Fruit fly (Drosophila melanogaster) whole organism, embryonic: ENCODE measurements around the gene mino.
A peak's percentile ranks its signal among the peaks of the same experiment; 100 is the strongest.

Source experiments
- Atf3 ChIP-seq: fragments of 200-800 bp; sonication (Bioruptor generic); optimal IDR thresholded peaks from 3 replicates; lab custom pipeline; 2016; ENCODE audit warnings: missing biosample characterization, missing genetic modification characterization
- CG10366 ChIP-seq: fragments of 200-800 bp; sonication (Bioruptor generic); IDR thresholded peaks from 2 replicates; pipeline ENCODE4 v1.3.6; 2022; ENCODE audit warnings: missing biosample characterization, missing genetic modification characterization
- CG12219 ChIP-seq: fragments of 200-800 bp; sonication (Bioruptor generic); optimal IDR thresholded peaks from 3 replicates; lab custom pipeline; 2018; ENCODE audit warnings: missing biosample characterization, mild to moderate bottlenecking, missing genetic modification characterization
- CG13287 ChIP-seq: fragments of 200-800 bp; sonication (Bioruptor generic); IDR thresholded peaks from 2 replicates; pipeline ENCODE4 v1.3.6; 2022; ENCODE audit warnings: missing biosample characterization, missing genetic modification characterization; ENCODE audit not compliant: partially characterized antibody
- CG13624 ChIP-seq: fragments of 200-800 bp; sonication (Bioruptor generic); optimal IDR thresholded peaks from 2 replicates; lab custom pipeline; 2016; ENCODE audit warnings: missing biosample characterization, missing genetic modification characterization
- CG13775 ChIP-seq: fragments of 200-800 bp; sonication (Bioruptor generic); optimal IDR thresholded peaks from 3 replicates; lab custom pipeline; 2017; ENCODE audit warnings: missing biosample characterization, mild to moderate bottlenecking, missing genetic modification characterization
- CG15011 ChIP-seq: fragments of 200-800 bp; sonication (Bioruptor generic); optimal IDR thresholded peaks from 3 replicates; lab custom pipeline; 2018; ENCODE audit warnings: missing biosample characterization, mild to moderate bottlenecking, missing genetic modification characterization
- CG17328 ChIP-seq: fragments of 200-800 bp; sonication (Bioruptor generic); IDR thresholded peaks from 2 replicates; pipeline ENCODE4 v1.3.6; 2022; ENCODE audit warnings: missing biosample characterization, missing genetic modification characterization
- CG18476 ChIP-seq: fragments of 200-800 bp; sonication (Bioruptor generic); optimal IDR thresholded peaks from 2 replicates; lab custom pipeline; 2016; ENCODE audit warnings: missing biosample characterization, mild to moderate bottlenecking, missing genetic modification characterization
- CG18619 ChIP-seq: fragments of 200-800 bp; sonication (Bioruptor generic); optimal IDR thresholded peaks from 3 replicates; lab custom pipeline; 2017; ENCODE audit warnings: missing biosample characterization, mild to moderate bottlenecking, missing genetic modification characterization
- CG2129 ChIP-seq: fragments of 200-800 bp; sonication (Bioruptor generic); IDR thresholded peaks from 2 replicates; pipeline ENCODE4 v1.3.6; 2022; ENCODE audit warnings: missing biosample characterization, missing genetic modification characterization; ENCODE audit not compliant: partially characterized antibody
- CG30403 ChIP-seq: fragments of 200-800 bp; sonication (Bioruptor generic); optimal IDR thresholded peaks from 3 replicates; lab custom pipeline; 2016; ENCODE audit warnings: missing biosample characterization, missing genetic modification characterization
- CG3838 ChIP-seq: fragments of 200-800 bp; sonication (Bioruptor generic); optimal IDR thresholded peaks from 3 replicates; lab custom pipeline; 2016; ENCODE audit warnings: missing biosample characterization, missing genetic modification characterization
- CG3847 ChIP-seq: fragments of 200-800 bp; sonication (Bioruptor generic); IDR thresholded peaks from 2 replicates; pipeline ENCODE4 v1.3.6; 2022; ENCODE audit warnings: missing biosample characterization, missing genetic modification characterization
- CG4360 ChIP-seq: fragments of 200-800 bp; sonication (Bioruptor generic); IDR thresholded peaks from 2 replicates; pipeline ENCODE4 v1.3.6; 2022; ENCODE audit warnings: missing biosample characterization, missing genetic modification characterization
- CG4820 ChIP-seq: fragments of 200-800 bp; sonication (Bioruptor generic); optimal IDR thresholded peaks from 3 replicates; lab custom pipeline; 2016; ENCODE audit warnings: missing biosample characterization, missing genetic modification characterization
- CG6254 ChIP-seq: fragments of 200-800 bp; sonication (Bioruptor generic); optimal IDR thresholded peaks from 3 replicates; lab custom pipeline; 2017; ENCODE audit warnings: mild to moderate bottlenecking, missing biosample characterization, missing genetic modification reagents, missing genetic modification characterization
- CG8478 ChIP-seq: fragments of >200 bp; optimal IDR thresholded peaks from 2 replicates; lab custom pipeline; 2018
- CG9437 ChIP-seq: fragments of 200-800 bp; sonication (Bioruptor generic); optimal IDR thresholded peaks from 2 replicates; lab custom pipeline; 2018; ENCODE audit warnings: missing biosample characterization, mild to moderate bottlenecking, missing genetic modification characterization
- CG9817 ChIP-seq: fragments of 200-800 bp; sonication (Bioruptor generic); optimal IDR thresholded peaks from 2 replicates; lab custom pipeline; 2018; ENCODE audit warnings: missing biosample characterization, mild to moderate bottlenecking, missing genetic modification characterization, moderate library complexity
- Dek ChIP-seq: fragments of 200-800 bp; sonication (Bioruptor generic); optimal IDR thresholded peaks from 3 replicates; lab custom pipeline; 2019; ENCODE audit warnings: missing biosample characterization, mild to moderate bottlenecking, missing genetic modification characterization, moderate library complexity
- Dfd ChIP-seq, 2 experiments: fragments of >200 bp; optimal IDR thresholded peaks; 2 replicates each; lab custom pipeline; 2017; ENCODE audit warnings: missing biosample characterization in 2 of 2, missing genetic modification characterization in 2 of 2
- Dref ChIP-seq: fragments of 200-800 bp; sonication (Bioruptor generic); IDR thresholded peaks from 2 replicates; pipeline ENCODE4 v1.3.6; 2022; ENCODE audit warnings: missing biosample characterization, missing genetic modification characterization
- ERR ChIP-seq: fragments of 200-800 bp; sonication (Bioruptor generic); optimal IDR thresholded peaks from 2 replicates; lab custom pipeline; 2016; ENCODE audit warnings: missing biosample characterization, missing genetic modification characterization
- HLH3B ChIP-seq: fragments of 200-800 bp; sonication (Bioruptor generic); IDR thresholded peaks from 2 replicates; pipeline ENCODE4 v1.3.6; 2022; ENCODE audit warnings: missing biosample characterization, missing genetic modification characterization
- Jarid2 ChIP-seq: fragments of 200-800 bp; sonication (Bioruptor generic); optimal IDR thresholded peaks from 3 replicates; lab custom pipeline; 2017; ENCODE audit warnings: mild to moderate bottlenecking, missing biosample characterization, missing genetic modification reagents, missing genetic modification characterization
- MTF-1 ChIP-seq: fragments of 200-800 bp; sonication (Bioruptor generic); optimal IDR thresholded peaks from 2 replicates; lab custom pipeline; 2018; ENCODE audit warnings: missing biosample characterization, mild to moderate bottlenecking, missing genetic modification characterization, borderline replicate concordance
- Neu2 ChIP-seq: fragments of 200-800 bp; sonication (Bioruptor generic); optimal IDR thresholded peaks from 3 replicates; lab custom pipeline; 2016; ENCODE audit warnings: missing biosample characterization, missing genetic modification characterization, borderline replicate concordance
- Sin3A ChIP-seq: fragments of >200 bp; optimal IDR thresholded peaks from 2 replicates; lab custom pipeline; 2018
- ash1 ChIP-seq: fragments of 200-800 bp; sonication (Bioruptor generic); optimal IDR thresholded peaks from 2 replicates; lab custom pipeline; 2018; ENCODE audit warnings: missing biosample characterization, mild to moderate bottlenecking, missing genetic modification characterization
- cas ChIP-seq: fragments of 200-800 bp; sonication (Bioruptor generic); IDR thresholded peaks from 2 replicates; pipeline ENCODE4 v1.3.6; 2022; ENCODE audit warnings: missing biosample characterization, missing genetic modification characterization
- caup ChIP-seq: fragments of 200-800 bp; sonication (Bioruptor generic); optimal IDR thresholded peaks from 3 replicates; lab custom pipeline; 2017; ENCODE audit warnings: missing biosample characterization, mild to moderate bottlenecking, missing genetic modification characterization, moderate library complexity; ENCODE audit not compliant: severe bottlenecking
- cg ChIP-seq: fragments of 200-800 bp; sonication (Bioruptor generic); optimal IDR thresholded peaks from 3 replicates; lab custom pipeline; 2019; ENCODE audit warnings: missing biosample characterization, mild to moderate bottlenecking, missing genetic modification characterization, moderate library complexity
- croc ChIP-seq: fragments of 200-800 bp; sonication (Bioruptor generic); conservative IDR thresholded peaks from 3 replicates; pipeline ENCODE4 v1.3.6; 2022; ENCODE audit warnings: missing biosample characterization, missing genetic modification characterization
- danr ChIP-seq: fragments of 200-800 bp; sonication (Bioruptor generic); IDR thresholded peaks from 2 replicates; pipeline ENCODE4 v1.3.6; 2022; ENCODE audit warnings: missing biosample characterization, missing genetic modification characterization
- dm ChIP-seq: fragments of 200-800 bp; sonication (Bioruptor generic); optimal IDR thresholded peaks from 3 replicates; lab custom pipeline; 2016; ENCODE audit warnings: missing biosample characterization, missing genetic modification characterization
- dpn ChIP-seq, 2 experiments: fragments of 200-800 bp; sonication (Bioruptor generic); optimal IDR thresholded peaks; 3 replicates each; lab custom pipeline; 2016; ENCODE audit warnings: missing biosample characterization in 2 of 2, missing genetic modification characterization in 2 of 2
- ftz-f1 ChIP-seq: fragments of 200-800 bp; sonication (Bioruptor generic); optimal IDR thresholded peaks from 2 replicates; lab custom pipeline; 2016; ENCODE audit warnings: missing biosample characterization, missing genetic modification characterization
- hb ChIP-seq: fragments of 200-800 bp; sonication (Bioruptor generic); IDR thresholded peaks from 3 replicates; pipeline ENCODE4 v1.3.6; 2022; ENCODE audit warnings: missing biosample characterization, missing genetic modification characterization; ENCODE audit not compliant: partially characterized antibody
- hth ChIP-seq: fragments of >200 bp; optimal IDR thresholded peaks from 2 replicates; lab custom pipeline; 2017; ENCODE audit warnings: inconsistent platforms
- lab ChIP-seq: fragments of 200-800 bp; sonication (Bioruptor generic); optimal IDR thresholded peaks from 3 replicates; lab custom pipeline; 2017; ENCODE audit warnings: missing biosample characterization, missing genetic modification characterization, mild to moderate bottlenecking, moderate library complexity, missing genetic modification reagents
- nom ChIP-seq: fragments of 200-800 bp; sonication (Bioruptor generic); optimal IDR thresholded peaks from 2 replicates; lab custom pipeline; 2017; ENCODE audit warnings: missing biosample characterization, missing genetic modification characterization, mild to moderate bottlenecking, moderate library complexity, missing genetic modification reagents
- onecut ChIP-seq: fragments of 200-800 bp; sonication (Bioruptor generic); IDR thresholded peaks from 2 replicates; pipeline ENCODE4 v1.3.6; 2022; ENCODE audit warnings: missing biosample characterization, missing genetic modification characterization
- pb ChIP-seq: fragments of 200-800 bp; sonication (Bioruptor generic); optimal IDR thresholded peaks from 3 replicates; lab custom pipeline; 2016; ENCODE audit warnings: missing biosample characterization, missing genetic modification characterization
- pfk ChIP-seq: fragments of 200-800 bp; sonication (Bioruptor generic); optimal IDR thresholded peaks from 2 replicates; lab custom pipeline; 2018; ENCODE audit warnings: missing biosample characterization, mild to moderate bottlenecking, missing genetic modification characterization, moderate library complexity
- pho ChIP-seq: fragments of 200-800 bp; sonication (Bioruptor generic); optimal IDR thresholded peaks from 2 replicates; lab custom pipeline; 2016; ENCODE audit warnings: missing biosample characterization, missing genetic modification characterization
- psq ChIP-seq: fragments of 200-800 bp; sonication (Bioruptor generic); optimal IDR thresholded peaks from 2 replicates; lab custom pipeline; 2017; ENCODE audit warnings: missing biosample characterization, missing genetic modification characterization
- sc ChIP-seq, 3 experiments: fragments of >200 bp in 2 of 3; fragments of 200-800 bp in 1 of 3; sonication (Bioruptor generic) in 1 of 3; optimal IDR thresholded peaks; 2 replicates in 2 of 3; 3 replicates in 1 of 3; lab custom pipeline; 2017; ENCODE audit warnings: mild to moderate bottlenecking in 1 of 3, missing biosample characterization in 1 of 3, missing genetic modification characterization in 1 of 3, missing genetic modification reagents in 1 of 3
- sim ChIP-seq: fragments of 200-800 bp; sonication (Bioruptor generic); IDR thresholded peaks from 2 replicates; pipeline ENCODE4 v1.3.6; 2022; ENCODE audit warnings: missing biosample characterization, missing genetic modification characterization
- toy ChIP-seq: fragments of 200-800 bp; sonication (Bioruptor generic); IDR thresholded peaks from 2 replicates; pipeline ENCODE4 v1.3.6; 2022; ENCODE audit warnings: missing biosample characterization, missing genetic modification characterization
- zfh1 ChIP-seq: fragments of 200-800 bp; sonication (Bioruptor generic); IDR thresholded peaks from 3 replicates; pipeline ENCODE4 v1.3.6; 2022; ENCODE audit warnings: missing biosample characterization, missing genetic modification characterization

mino gene

DNA sequence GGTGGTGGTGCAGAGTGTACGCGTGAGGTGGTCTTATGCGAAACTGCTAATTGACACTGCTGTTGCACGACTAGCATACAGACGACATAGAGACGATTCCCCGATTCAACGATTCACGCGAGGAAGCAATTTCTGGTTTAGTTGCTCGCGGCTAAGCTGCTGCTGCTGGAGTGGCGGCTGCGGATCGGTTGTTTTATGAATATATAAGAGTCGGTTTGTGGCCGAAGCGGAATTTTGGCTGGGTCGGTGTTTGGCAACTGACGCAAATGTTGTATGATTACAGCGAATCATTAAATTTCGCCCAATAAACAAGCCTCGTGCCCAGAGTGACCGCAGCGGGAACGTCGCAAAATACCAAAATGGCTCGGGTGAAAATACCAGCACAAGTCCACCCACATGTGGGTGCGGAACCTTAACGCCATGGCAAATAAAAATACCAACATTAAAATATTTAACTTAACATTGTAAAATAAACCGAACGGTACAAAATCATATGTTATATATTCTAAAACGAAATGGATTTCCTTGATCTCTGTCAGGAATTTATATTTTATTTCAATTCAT is 22.8 kb downstream of the mino start, which contains the start of gene mfrn (continued):
- TF ChIP-seq nom (GFP tag; lab: Kevin White, UChicago) (no peak), sim (GFP tag; lab: Robert Waterston, UW) (no peak), CG17328 (GFP tag; lab: Robert Waterston, UW) (no peak), CG6254 (no peak), CG10366 (no peak), cas (GFP tag; lab: Robert Waterston, UW) (no peak), cg (no peak), danr (GFP tag; lab: Robert Waterston, UW) (no peak), hb (no peak), pho (GFP tag; lab: Kevin White, UChicago) (no peak), hth (lab: Kevin White, UChicago) (no peak), pb (GFP tag; lab: Kevin White, UChicago) (no peak), ERR (GFP tag; lab: Kevin White, UChicago) (no peak), CG3847 (GFP tag; lab: Robert Waterston, UW) (no peak), CG9437 (GFP tag; lab: Kevin White, UChicago) (no peak), pfk (GFP tag; lab: Kevin White, UChicago) (no peak), CG12219 (no peak), croc (GFP tag; lab: Robert Waterston, UW) (no peak), CG15011 (no peak), CG13287 (GFP tag; lab: Robert Waterston, UW) (peak; percentile 26; the same call in 1 of the 2 replicates), zfh1 (GFP tag; lab: Robert Waterston, UW) (0 out of 3 replicates have a peak, but pooled peaks have one; percentile 14), onecut (no peak), lab (GFP tag; lab: Kevin White, UChicago) (no peak), Atf3 (GFP tag; lab: Kevin White, UChicago) (no peak), Jarid2 (GFP tag; lab: Kevin White, UChicago) (peak; percentile 22), Dref (GFP tag; lab: Robert Waterston, UW) (no peak), CG9817 (tag; lab: Kevin White, UChicago) (no peak), ftz-f1 (GFP tag; lab: Kevin White, UChicago) (no peak), CG4820 (GFP tag; lab: Kevin White, UChicago) (no peak), Dek (no peak), Neu2 (GFP tag; lab: Kevin White, UChicago) (no peak), CG13775 (GFP tag; lab: Kevin White, UChicago) (no peak), toy (GFP tag; lab: Robert Waterston, UW) (no peak), dm (GFP tag; lab: Kevin White, UChicago) (peak; percentile 62), psq (GFP tag; lab: Kevin White, UChicago) (no peak), Sin3A (lab: Kevin White, UChicago) (no peak), sc (optimal IDR thresholded peaks at IDR 0.05; lab: Kevin White, UChicago) (no peak), sc (GFP tag; optimal IDR thresholded peaks at IDR 0.05; lab: Kevin White, UChicago) (no peak), CG18476 (no peak), MTF-1 (GFP tag; lab: Kevin White, UChicago) (no peak), Dfd (GFP tag; optimal IDR thresholded peaks at IDR 0.05; lab: Kevin White, UChicago) (no peak), CG13624 (GFP tag; lab: Kevin White, UChicago) (no peak), CG3838 (GFP tag; lab: Kevin White, UChicago) (no peak), dpn (GFP tag; optimal IDR thresholded peaks at IDR 0.05; lab: Kevin White, UChicago) (no peak), caup (GFP tag; lab: Kevin White, UChicago) (no peak), HLH3B (no peak), CG4360 (no peak), CG30403 (GFP tag; lab: Kevin White, UChicago) (no peak), CG8478 (lab: Kevin White, UChicago) (no peak), ash1 (GFP tag; lab: Kevin White, UChicago) (no peak), CG2129 (GFP tag; lab: Robert Waterston, UW) (no peak), CG18619 (GFP tag; lab: Kevin White, UChicago) (no peak)
